Fruit fly (Drosophila melanogaster) whole organism, embryonic: ENCODE measurements around the gene Eo.

Experiments
- ATbp ChIP-seq: fragments of 200-800 bp; sonication (Bioruptor generic); optimal IDR thresholded peaks from 2 replicates; lab custom pipeline; 2017; ENCODE audit warnings: missing biosample characterization, mild to moderate bottlenecking, missing genetic modification characterization, missing genetic modification reagents
- Abd-B ChIP-seq: fragments of 200-800 bp; sonication (Bioruptor generic); optimal IDR thresholded peaks from 2 replicates; lab custom pipeline; 2018; ENCODE audit warnings: missing biosample characterization, mild to moderate bottlenecking, missing genetic modification characterization, moderate library complexity
- Ada2b ChIP-seq: fragments of 200-800 bp; sonication (Bioruptor generic); IDR thresholded peaks from 2 replicates; pipeline ENCODE4 v1.3.6; 2022; ENCODE audit warnings: missing biosample characterization, missing genetic modification characterization
- Bgb ChIP-seq: fragments of 200-800 bp; sonication (Bioruptor generic); IDR thresholded peaks from 2 replicates; pipeline ENCODE4 v1.3.6; 2022; ENCODE audit warnings: missing biosample characterization, missing genetic modification characterization; ENCODE audit not compliant: partially characterized antibody
- CG11696 ChIP-seq: fragments of 200-800 bp; sonication (Bioruptor generic); IDR thresholded peaks from 2 replicates; pipeline ENCODE4 v1.3.6; 2022; ENCODE audit warnings: missing biosample characterization, missing genetic modification characterization
- CG12104 ChIP-seq: fragments of 200-800 bp; sonication (Bioruptor generic); optimal IDR thresholded peaks from 3 replicates; lab custom pipeline; 2016; ENCODE audit warnings: missing biosample characterization, missing genetic modification characterization
- CG14014 ChIP-seq: fragments of 200-800 bp; sonication (Bioruptor generic); IDR thresholded peaks from 2 replicates; pipeline ENCODE4 v1.3.6; 2022; ENCODE audit warnings: missing biosample characterization, missing genetic modification characterization
- CG15479 ChIP-seq: fragments of 200-800 bp; sonication (Bioruptor generic); optimal IDR thresholded peaks from 3 replicates; lab custom pipeline; 2019; ENCODE audit warnings: missing biosample characterization, mild to moderate bottlenecking, missing genetic modification characterization, moderate library complexity
- CG15601 ChIP-seq: fragments of 200-800 bp; sonication (Bioruptor generic); optimal IDR thresholded peaks from 3 replicates; lab custom pipeline; 2019; ENCODE audit warnings: missing biosample characterization, mild to moderate bottlenecking, missing genetic modification characterization, moderate library complexity
- CG17361 ChIP-seq: fragments of 200-800 bp; sonication (Bioruptor generic); IDR thresholded peaks from 3 replicates; pipeline ENCODE4 v1.3.6; 2022; ENCODE audit warnings: missing biosample characterization, missing genetic modification characterization
- CG17802 ChIP-seq: fragments of 200-800 bp; sonication (Bioruptor generic); optimal IDR thresholded peaks from 2 replicates; lab custom pipeline; 2018; ENCODE audit warnings: missing biosample characterization, mild to moderate bottlenecking, missing genetic modification characterization, moderate library complexity
- CG18599 ChIP-seq: fragments of 200-800 bp; sonication (Bioruptor generic); optimal IDR thresholded peaks from 3 replicates; lab custom pipeline; 2017; ENCODE audit warnings: missing biosample characterization, missing genetic modification characterization, mild to moderate bottlenecking, moderate library complexity, missing genetic modification reagents
- CG30431 ChIP-seq: fragments of 200-800 bp; sonication (Bioruptor generic); optimal IDR thresholded peaks from 2 replicates; lab custom pipeline; 2017; ENCODE audit warnings: missing biosample characterization, missing genetic modification characterization
- CG31224 ChIP-seq: fragments of 200-800 bp; sonication (Bioruptor generic); IDR thresholded peaks from 2 replicates; pipeline ENCODE4 v1.3.6; 2022; ENCODE audit warnings: missing biosample characterization, missing genetic modification characterization
- CG3163 ChIP-seq: fragments of 200-800 bp; sonication (Bioruptor generic); optimal IDR thresholded peaks from 3 replicates; lab custom pipeline; 2016; ENCODE audit warnings: missing biosample characterization, missing genetic modification characterization
- CG33557 ChIP-seq: fragments of 200-800 bp; sonication (Bioruptor generic); optimal IDR thresholded peaks from 2 replicates; lab custom pipeline; 2019; ENCODE audit warnings: missing biosample characterization, mild to moderate bottlenecking, missing genetic modification characterization, moderate library complexity
- CG3847 ChIP-seq: fragments of 200-800 bp; sonication (Bioruptor generic); IDR thresholded peaks from 2 replicates; pipeline ENCODE4 v1.3.6; 2022; ENCODE audit warnings: missing biosample characterization, missing genetic modification characterization
- CG4360 ChIP-seq: fragments of 200-800 bp; sonication (Bioruptor generic); IDR thresholded peaks from 2 replicates; pipeline ENCODE4 v1.3.6; 2022; ENCODE audit warnings: missing biosample characterization, missing genetic modification characterization
- CG43689 ChIP-seq: fragments of 200-800 bp; sonication (Bioruptor generic); IDR thresholded peaks from 2 replicates; pipeline ENCODE4 v1.3.6; 2022; ENCODE audit warnings: missing biosample characterization, missing genetic modification characterization
- CG4730 ChIP-seq: fragments of 200-800 bp; sonication (Bioruptor generic); IDR thresholded peaks from 2 replicates; pipeline ENCODE4 v1.3.6; 2022; ENCODE audit warnings: missing biosample characterization, missing genetic modification characterization
- CG6272 ChIP-seq: fragments of 200-800 bp; sonication (Bioruptor generic); IDR thresholded peaks from 2 replicates; pipeline ENCODE4 v1.3.6; 2022; ENCODE audit warnings: missing biosample characterization, missing genetic modification characterization
- CG7556 ChIP-seq: fragments of 200-800 bp; sonication (Bioruptor generic); optimal IDR thresholded peaks from 2 replicates; lab custom pipeline; 2017; ENCODE audit warnings: missing biosample characterization, mild to moderate bottlenecking, missing genetic modification characterization
- CG7839 ChIP-seq: fragments of 200-800 bp; sonication (Bioruptor generic); optimal IDR thresholded peaks from 3 replicates; lab custom pipeline; 2018; ENCODE audit warnings: missing biosample characterization, mild to moderate bottlenecking, missing genetic modification characterization, moderate library complexity
- CG7963 ChIP-seq: fragments of 200-800 bp; sonication (Bioruptor generic); IDR thresholded peaks from 3 replicates; pipeline ENCODE4 v1.3.6; 2022; ENCODE audit warnings: missing biosample characterization, missing genetic modification characterization; ENCODE audit not compliant: partially characterized antibody
- Dbx ChIP-seq: fragments of 200-800 bp; sonication (Bioruptor generic); IDR thresholded peaks from 3 replicates; pipeline ENCODE4 v1.3.6; 2022; ENCODE audit warnings: missing biosample characterization, missing genetic modification characterization
- Doc2 ChIP-seq: fragments of 200-800 bp; sonication (Bioruptor generic); IDR thresholded peaks from 2 replicates; pipeline ENCODE4 v1.3.6; 2022; ENCODE audit warnings: missing biosample characterization, missing genetic modification characterization
- HmgZ ChIP-seq: fragments of 200-800 bp; sonication (Bioruptor generic); optimal IDR thresholded peaks from 2 replicates; lab custom pipeline; 2018; ENCODE audit warnings: missing biosample characterization, mild to moderate bottlenecking, missing genetic modification characterization
- Hr39 ChIP-seq: fragments of >200 bp; optimal IDR thresholded peaks from 2 replicates; lab custom pipeline; 2017
- Lpt ChIP-seq: fragments of >200 bp; optimal IDR thresholded peaks from 2 replicates; lab custom pipeline; 2018; ENCODE audit warnings: missing biosample characterization, missing genetic modification characterization
- Ravus ChIP-seq: fragments of 200-800 bp; sonication (Bioruptor generic); IDR thresholded peaks from 2 replicates; pipeline ENCODE4 v1.3.6; 2022; ENCODE audit warnings: missing biosample characterization, missing genetic modification characterization
- Rx ChIP-seq: fragments of 200-800 bp; sonication (Bioruptor generic); IDR thresholded peaks from 2 replicates; pipeline ENCODE4 v1.3.6; 2022; ENCODE audit warnings: missing biosample characterization, missing genetic modification characterization
- Scr ChIP-seq: fragments of 200-800 bp; sonication (Bioruptor generic); IDR thresholded peaks from 2 replicates; pipeline ENCODE4 v1.3.6; 2022; ENCODE audit warnings: missing biosample characterization, missing genetic modification characterization; ENCODE audit not compliant: partially characterized antibody
- ap ChIP-seq: fragments of 200-800 bp; sonication (Bioruptor generic); IDR thresholded peaks from 2 replicates; pipeline ENCODE4 v1.3.6; 2022; ENCODE audit warnings: missing biosample characterization, missing genetic modification characterization
- bbx ChIP-seq: fragments of 200-800 bp; sonication (Bioruptor generic); IDR thresholded peaks from 2 replicates; pipeline ENCODE4 v1.3.6; 2022; ENCODE audit warnings: missing biosample characterization, missing genetic modification characterization; ENCODE audit not compliant: partially characterized antibody
- br ChIP-seq: fragments of >200 bp; optimal IDR thresholded peaks from 2 replicates; lab custom pipeline; 2017
- chm ChIP-seq: fragments of 200-800 bp; sonication (Bioruptor generic); IDR thresholded peaks from 2 replicates; pipeline ENCODE4 v1.3.6; 2022; ENCODE audit warnings: missing biosample characterization, missing genetic modification characterization
- dimm ChIP-seq: fragments of 200-800 bp; sonication (Bioruptor generic); IDR thresholded peaks from 2 replicates; pipeline ENCODE4 v1.3.6; 2022; ENCODE audit warnings: missing biosample characterization, missing genetic modification characterization
- dysf ChIP-seq: fragments of 200-800 bp; sonication (Bioruptor generic); IDR thresholded peaks from 3 replicates; pipeline ENCODE4 v1.3.6; 2022; ENCODE audit warnings: missing biosample characterization, missing genetic modification characterization
- en ChIP-seq: fragments of 200-800 bp; sonication (Bioruptor generic); optimal IDR thresholded peaks from 2 replicates; lab custom pipeline; 2016; ENCODE audit warnings: missing biosample characterization, missing genetic modification characterization
- eve ChIP-seq, 2 experiments: fragments of >200 bp; optimal IDR thresholded peaks; 2 replicates each; lab custom pipeline; 2017; ENCODE audit warnings: missing biosample characterization in 2 of 2, missing genetic modification characterization in 2 of 2
- ewg ChIP-seq: fragments of 200-800 bp; sonication (Bioruptor generic); optimal IDR thresholded peaks from 3 replicates; lab custom pipeline; 2017; ENCODE audit warnings: mild to moderate bottlenecking, missing biosample characterization, missing genetic modification reagents, missing genetic modification characterization
- fd102C ChIP-seq: fragments of 200-800 bp; sonication (Bioruptor generic); optimal IDR thresholded peaks from 2 replicates; lab custom pipeline; 2018; ENCODE audit warnings: missing biosample characterization, mild to moderate bottlenecking, missing genetic modification characterization, moderate library complexity
- gsb ChIP-seq: fragments of 200-800 bp; sonication (Bioruptor generic); IDR thresholded peaks from 2 replicates; pipeline ENCODE4 v1.3.6; 2022; ENCODE audit warnings: missing biosample characterization, missing genetic modification characterization
- hbn ChIP-seq: fragments of 200-800 bp; sonication (Bioruptor generic); IDR thresholded peaks from 2 replicates; pipeline ENCODE4 v1.3.6; 2022; ENCODE audit warnings: missing biosample characterization, missing genetic modification characterization; ENCODE audit not compliant: partially characterized antibody
- jumu ChIP-seq: fragments of 200-800 bp; sonication (Bioruptor generic); optimal IDR thresholded peaks from 3 replicates; lab custom pipeline; 2016; ENCODE audit warnings: missing biosample characterization, missing genetic modification characterization
- kah ChIP-seq: fragments of 200-800 bp; sonication (Bioruptor generic); optimal IDR thresholded peaks from 2 replicates; lab custom pipeline; 2018; ENCODE audit warnings: missing biosample characterization, mild to moderate bottlenecking, missing genetic modification characterization
- lmd ChIP-seq: fragments of 200-800 bp; sonication (Bioruptor generic); IDR thresholded peaks from 2 replicates; pipeline ENCODE4 v1.3.6; 2022; ENCODE audit warnings: missing biosample characterization, missing genetic modification characterization
- pho ChIP-seq: fragments of 200-800 bp; sonication (Bioruptor generic); optimal IDR thresholded peaks from 2 replicates; lab custom pipeline; 2016; ENCODE audit warnings: missing biosample characterization, missing genetic modification characterization
- schlank ChIP-seq: fragments of 200-800 bp; sonication (Bioruptor generic); optimal IDR thresholded peaks from 2 replicates; lab custom pipeline; 2018; ENCODE audit warnings: missing biosample characterization, mild to moderate bottlenecking, missing genetic modification characterization
- trem ChIP-seq: fragments of 200-800 bp; optimal IDR thresholded peaks from 3 replicates; lab custom pipeline; 2019; ENCODE audit warnings: missing biosample characterization, mild to moderate bottlenecking, missing genetic modification characterization, moderate library complexity
- vvl ChIP-seq: fragments of 200-800 bp; sonication (Bioruptor generic); IDR thresholded peaks from 2 replicates; pipeline ENCODE4 v1.3.6; 2022; ENCODE audit warnings: missing biosample characterization, missing genetic modification characterization

Gene Eo

dm6 chrX:14882536-14883118 is 36.0 kb downstream of the Eo start, which contains the start of the genes CG45064 and CG45065 (continued):
- TF ChIP-seq jumu (peak; percentile 78), Hr39 (lab: Kevin White, UChicago) (no peak), dimm (peak; percentile 70), CG18599 (GFP tag; lab: Kevin White, UChicago) (peak; percentile 81), Rx (GFP tag; lab: Robert Waterston, UW) (peak; percentile 88), fd102C (GFP tag; lab: Kevin White, UChicago) (no peak), en (GFP tag; lab: Kevin White, UChicago) (peak; percentile 56), CG33557 (no peak), gsb (GFP tag; lab: Robert Waterston, UW) (no peak), br (no peak), CG4360 (GFP tag; lab: Robert Waterston, UW) (peak; percentile 48; the same call in 1 of the 2 replicates), CG3847 (GFP tag; lab: Robert Waterston, UW) (peak; percentile 55), ATbp (GFP tag; lab: Kevin White, UChicago) (peak; percentile 93), hbn (GFP tag; lab: Robert Waterston, UW) (no peak), CG17361 (GFP tag; lab: Robert Waterston, UW) (peak; percentile 88), lmd (GFP tag; lab: Robert Waterston, UW) (peak; percentile 81), dysf (GFP tag; lab: Robert Waterston, UW) (peak; percentile 84), kah (GFP tag; lab: Kevin White, UChicago) (peak; percentile 69), CG30431 (GFP tag; lab: Kevin White, UChicago) (peak; percentile 51), vvl (GFP tag; lab: Robert Waterston, UW) (peak; percentile 94), bbx (GFP tag; lab: Robert Waterston, UW) (no peak), Lpt (GFP tag; lab: Kevin White, UChicago) (no peak), CG43689 (GFP tag; lab: Robert Waterston, UW) (no peak), CG14014 (GFP tag; lab: Robert Waterston, UW) (peak; percentile 62), HmgZ (tag; lab: Kevin White, UChicago) (peak; percentile 61), Scr (GFP tag; lab: Robert Waterston, UW) (no peak), Ada2b (GFP tag; lab: Robert Waterston, UW) (peak; percentile 69; the same call in 1 of the 2 replicates), CG3163 (GFP tag; lab: Kevin White, UChicago) (peak; percentile 66), CG7839 (peak; percentile 89), Ravus (GFP tag; lab: Robert Waterston, UW) (no peak; the same call in 1 of the 2 replicates), Abd-B (peak; percentile 57), schlank (no peak), Bgb (no peak), CG12104 (peak; percentile 47), CG15479 (GFP tag; lab: Kevin White, UChicago) (no peak), CG7963 (GFP tag; lab: Robert Waterston, UW) (no peak), Dbx (GFP tag; lab: Robert Waterston, UW) (peak; percentile 56; the same call in 2 of the 3 replicates), eve (GFP tag; optimal IDR thresholded peaks at IDR 0.05; lab: Kevin White, UChicago) (peak in 1 of 2 experiments; percentile 95), CG11696 (GFP tag; lab: Robert Waterston, UW) (peak; percentile 61; the same call in 1 of the 2 replicates), Doc2 (GFP tag; lab: Robert Waterston, UW) (no peak), pho (GFP tag; lab: Kevin White, UChicago) (peak; percentile 73), CG7556 (peak; percentile 84), chm (GFP tag; lab: Robert Waterston, UW) (no peak), CG31224 (GFP tag; lab: Robert Waterston, UW) (peak; percentile 37; the same call in 1 of the 2 replicates), CG6272 (GFP tag; lab: Robert Waterston, UW) (peak; percentile 48), CG17802 (tag; lab: Kevin White, UChicago) (peak; percentile 58), trem (peak; percentile 61), ap (GFP tag; lab: Robert Waterston, UW) (peak; percentile 90), CG15601 (tag; lab: Kevin White, UChicago) (peak; percentile 89), CG4730 (GFP tag; lab: Robert Waterston, UW) (peak; percentile 73), ewg (GFP tag; lab: Kevin White, UChicago) (peak; percentile 83)
